Fruit fly (Drosophila melanogaster): ENCODE measurements around the gene CG33170.

CG33170 gene

dm6 chr3L:22830132-22830697, 34.2 kb upstream of the CG33170 start:
- TF ChIP-seq tll (GFP tag; optimal IDR thresholded peaks at IDR 0.05) (no peak), pan (optimal IDR thresholded peaks at IDR 0.05) (no peak), pan (GFP tag; optimal IDR thresholded peaks at IDR 0.05 in 1 of 2, IDR thresholded peaks at IDR 0.05 in 1 of 2) (peak in 1 of 2 experiments; percentile 18), Hr39 (optimal IDR thresholded peaks at IDR 0.05) (peak; percentile 16)

- TF ChIP-seq Dek (tag; optimal IDR thresholded peaks at IDR 0.05) (no peak), ken (GFP tag; IDR thresholded peaks at IDR 0.05) (peak; percentile 20; the same call in 1 of the 3 replicates), ase (GFP tag; IDR thresholded peaks at IDR 0.05) (no peak), CG10267 (tag; optimal IDR thresholded peaks at IDR 0.05) (no peak), CG8924 (tag; optimal IDR thresholded peaks at IDR 0.05) (no peak), Ravus (GFP tag; IDR thresholded peaks at IDR 0.05) (no peak), onecut (GFP tag; IDR thresholded peaks at IDR 0.05) (peak; percentile 45; the same call in 1 of the 2 replicates), Sry-δ (GFP tag; optimal IDR thresholded peaks at IDR 0.05) (no peak), CG3407 (GFP tag; optimal IDR thresholded peaks at IDR 0.05) (peak; percentile 49), en (GFP tag; optimal IDR thresholded peaks at IDR 0.05) (no peak), E2f1 (GFP tag; IDR thresholded peaks at IDR 0.05) (no peak), Abd-B (GFP tag; optimal IDR thresholded peaks at IDR 0.05) (no peak), dmrt99B (tag; optimal IDR thresholded peaks at IDR 0.05) (no peak), Nf-YA (GFP tag; IDR thresholded peaks at IDR 0.05) (no peak), bsh (GFP tag; optimal IDR thresholded peaks at IDR 0.05) (peak in 1 of 2 experiments; percentile 63), HLH54F (GFP tag; optimal IDR thresholded peaks at IDR 0.05) (no peak), ttk (GFP tag; IDR thresholded peaks at IDR 0.05) (no peak; the same call in 1 of the 2 replicates), Hmr (GFP tag; optimal IDR thresholded peaks at IDR 0.05) (peak; percentile 60), CG8944 (GFP tag; optimal IDR thresholded peaks at IDR 0.05) (no peak), CG34422 (GFP tag; IDR thresholded peaks at IDR 0.05) (peak; percentile 29; the same call in 1 of the 3 replicates), CG18599 (GFP tag; optimal IDR thresholded peaks at IDR 0.05) (peak; percentile 49), fd64A (GFP tag; optimal IDR thresholded peaks at IDR 0.05) (no peak), CrebB (tag; optimal IDR thresholded peaks at IDR 0.05) (no peak), CG12219 (GFP tag; optimal IDR thresholded peaks at IDR 0.05) (no peak), org-1 (GFP tag; optimal IDR thresholded peaks at IDR 0.05) (no peak), CG6813 (GFP tag; optimal IDR thresholded peaks at IDR 0.05) (peak; percentile 39), luna (GFP tag; optimal IDR thresholded peaks at IDR 0.05) (no peak), Fer2 (tag; optimal IDR thresholded peaks at IDR 0.05) (no peak), Doc2 (GFP tag; IDR thresholded peaks at IDR 0.05) (no peak), CG13424 (tag; optimal IDR thresholded peaks at IDR 0.05) (no peak), CG12299 (tag; optimal IDR thresholded peaks at IDR 0.05) (peak; percentile 12), ab (GFP tag; optimal IDR thresholded peaks at IDR 0.05) (no peak), chinmo (GFP tag; IDR thresholded peaks at IDR 0.05; ENCODE audit: partially characterized antibody) (peak; percentile 94; the same call in 3 of the 4 replicates), ci (GFP tag; IDR thresholded peaks at IDR 0.05) (no peak; the same call in 2 of the 3 replicates), sd (tag; optimal IDR thresholded peaks at IDR 0.05) (no peak), CG2120 (GFP tag; optimal IDR thresholded peaks at IDR 0.05) (no peak), HHEX (GFP tag; optimal IDR thresholded peaks at IDR 0.05) (peak; percentile 1), CG4404 (GFP tag; IDR thresholded peaks at IDR 0.05) (no peak), Drgx (GFP tag; IDR thresholded peaks at IDR 0.05) (peak; percentile 62), vnd (GFP tag; IDR thresholded peaks at IDR 0.05; ENCODE audit: partially characterized antibody) (no peak), hbn (GFP tag; IDR thresholded peaks at IDR 0.05; ENCODE audit: partially characterized antibody) (0 out of 2 replicates have a peak, but pooled peaks have one; percentile 18), B-H2 (GFP tag; optimal IDR thresholded peaks at IDR 0.05) (no peak), crc (GFP tag; optimal IDR thresholded peaks at IDR 0.05) (no peak)
Measured at dm6 chr3L:22835144-22835964, 29.0 kb upstream of the CG33170 start, which contains the start of gene jim. Gene jim, minus strand, starts transcription at chr3L:22835194.

Measured in whole organism, embryonic.